Fruit fly (Drosophila melanogaster) whole organism, embryonic: ENCODE results near the gene Pfdn2.

ENCODE experiments used
- Ada2b ChIP-seq: fragments of 200-800 bp; sonication (Bioruptor generic); IDR thresholded peaks from 2 replicates; pipeline ENCODE4 v1.3.6; 2022; ENCODE audit warnings: missing biosample characterization, missing genetic modification characterization
- Asciz ChIP-seq: fragments of 200-800 bp; sonication (Bioruptor generic); optimal IDR thresholded peaks from 2 replicates; lab custom pipeline; 2017; ENCODE audit warnings: missing biosample characterization, mild to moderate bottlenecking, missing genetic modification characterization, missing genetic modification reagents
- Atf6 ChIP-seq: fragments of 200-800 bp; sonication (Bioruptor generic); IDR thresholded peaks from 2 replicates; pipeline ENCODE4 v1.3.6; 2022; ENCODE audit warnings: missing biosample characterization, missing genetic modification characterization
- BtbVII ChIP-seq: fragments of 200-800 bp; sonication (Bioruptor generic); optimal IDR thresholded peaks from 3 replicates; lab custom pipeline; 2017; ENCODE audit warnings: missing biosample characterization, mild to moderate bottlenecking, missing genetic modification characterization
- CG10267 ChIP-seq: fragments of 200-800 bp; sonication (Bioruptor generic); optimal IDR thresholded peaks from 2 replicates; lab custom pipeline; 2018; ENCODE audit warnings: missing biosample characterization, mild to moderate bottlenecking, missing genetic modification characterization, moderate library complexity
- CG10654 ChIP-seq: fragments of 200-800 bp; sonication (Bioruptor generic); optimal IDR thresholded peaks from 2 replicates; lab custom pipeline; 2016; ENCODE audit warnings: missing biosample characterization, missing genetic modification characterization
- CG11504 ChIP-seq: fragments of 200-800 bp; sonication (Bioruptor generic); optimal IDR thresholded peaks from 3 replicates; lab custom pipeline; 2019; ENCODE audit warnings: missing biosample characterization, mild to moderate bottlenecking, missing genetic modification characterization, moderate library complexity
- CG12071 ChIP-seq: fragments of 200-800 bp; sonication (Bioruptor generic); optimal IDR thresholded peaks from 3 replicates; lab custom pipeline; 2018; ENCODE audit warnings: missing biosample characterization, mild to moderate bottlenecking, missing genetic modification characterization
- CG15011 ChIP-seq: fragments of 200-800 bp; sonication (Bioruptor generic); optimal IDR thresholded peaks from 3 replicates; lab custom pipeline; 2018; ENCODE audit warnings: missing biosample characterization, mild to moderate bottlenecking, missing genetic modification characterization
- CG15514 ChIP-seq: fragments of 200-800 bp; sonication (Bioruptor generic); optimal IDR thresholded peaks from 3 replicates; lab custom pipeline; 2017; ENCODE audit warnings: missing biosample characterization, missing genetic modification characterization, mild to moderate bottlenecking, moderate library complexity, missing genetic modification reagents
- CG18619 ChIP-seq: fragments of 200-800 bp; sonication (Bioruptor generic); optimal IDR thresholded peaks from 3 replicates; lab custom pipeline; 2017; ENCODE audit warnings: missing biosample characterization, mild to moderate bottlenecking, missing genetic modification characterization
- CG2712 ChIP-seq: fragments of 200-800 bp; optimal IDR thresholded peaks from 3 replicates; lab custom pipeline; 2019; ENCODE audit warnings: missing biosample characterization, mild to moderate bottlenecking, missing genetic modification characterization, moderate library complexity
- CG3838 ChIP-seq: fragments of 200-800 bp; sonication (Bioruptor generic); optimal IDR thresholded peaks from 3 replicates; lab custom pipeline; 2016; ENCODE audit warnings: missing biosample characterization, missing genetic modification characterization
- CG42726 ChIP-seq: fragments of 200-800 bp; sonication (Bioruptor generic); IDR thresholded peaks from 2 replicates; pipeline ENCODE4 v1.3.6; 2022; ENCODE audit warnings: missing biosample characterization, missing genetic modification characterization; ENCODE audit not compliant: partially characterized antibody
- CG6254 ChIP-seq: fragments of 200-800 bp; sonication (Bioruptor generic); optimal IDR thresholded peaks from 3 replicates; lab custom pipeline; 2017; ENCODE audit warnings: mild to moderate bottlenecking, missing biosample characterization, missing genetic modification reagents, missing genetic modification characterization
- CG6791 ChIP-seq: fragments of 200-800 bp; sonication (Bioruptor generic); IDR thresholded peaks from 3 replicates; pipeline ENCODE4 v1.3.6; 2022; ENCODE audit warnings: missing biosample characterization, missing genetic modification characterization; ENCODE audit not compliant: partially characterized antibody
- CG6813 ChIP-seq: fragments of 200-800 bp; sonication (Bioruptor generic); optimal IDR thresholded peaks from 2 replicates; lab custom pipeline; 2017; ENCODE audit warnings: missing biosample characterization, missing genetic modification characterization, mild to moderate bottlenecking, moderate library complexity, missing genetic modification reagents
- CG8290 ChIP-seq, 3 experiments: fragments of 200-800 bp; sonication (Bioruptor generic); optimal IDR thresholded peaks; 2 replicates each; lab custom pipeline; 2016 to 2019; ENCODE audit warnings: missing biosample characterization in 3 of 3, missing genetic modification characterization in 3 of 3, mild to moderate bottlenecking in 2 of 3, moderate library complexity in 1 of 3
- CG9817 ChIP-seq: fragments of 200-800 bp; sonication (Bioruptor generic); optimal IDR thresholded peaks from 2 replicates; lab custom pipeline; 2018; ENCODE audit warnings: missing biosample characterization, mild to moderate bottlenecking, missing genetic modification characterization, moderate library complexity
- Dek ChIP-seq: fragments of 200-800 bp; sonication (Bioruptor generic); optimal IDR thresholded peaks from 3 replicates; lab custom pipeline; 2019; ENCODE audit warnings: missing biosample characterization, mild to moderate bottlenecking, missing genetic modification characterization, moderate library complexity
- Dfd ChIP-seq, 2 experiments: fragments of >200 bp; optimal IDR thresholded peaks; 2 replicates each; lab custom pipeline; 2017; ENCODE audit warnings: missing biosample characterization in 2 of 2, missing genetic modification characterization in 2 of 2
- Dll ChIP-seq: fragments of 200-800 bp; sonication (Bioruptor generic); IDR thresholded peaks from 4 replicates; pipeline ENCODE4 v1.3.6; 2022; ENCODE audit warnings: missing biosample characterization, missing genetic modification characterization; ENCODE audit not compliant: partially characterized antibody
- Gug ChIP-seq: fragments of 200-800 bp; sonication (Bioruptor generic); IDR thresholded peaks from 4 replicates; pipeline ENCODE4 v1.3.6; 2022; ENCODE audit warnings: missing biosample characterization, missing genetic modification characterization
- Kr ChIP-seq: fragments of 200-800 bp; sonication (Bioruptor generic); optimal IDR thresholded peaks from 2 replicates; lab custom pipeline; 2017; ENCODE audit warnings: missing biosample characterization, mild to moderate bottlenecking, missing genetic modification characterization
- Nf-YC ChIP-seq: fragments of 200-800 bp; optimal IDR thresholded peaks from 3 replicates; lab custom pipeline; 2019; ENCODE audit warnings: missing biosample characterization, mild to moderate bottlenecking, missing genetic modification characterization, moderate library complexity
- Ptx1 ChIP-seq: fragments of 200-800 bp; sonication (Bioruptor generic); IDR thresholded peaks from 2 replicates; pipeline ENCODE4 v1.3.6; 2022; ENCODE audit warnings: missing biosample characterization, missing genetic modification characterization
- Trl ChIP-seq, 3 experiments: fragments of >200 bp in 2 of 3; fragments of 200-800 bp in 1 of 3; sonication (Bioruptor generic) in 1 of 3; optimal IDR thresholded peaks; 2 replicates in 1 of 3; 3 replicates in 2 of 3; lab custom pipeline; 2016 to 2017; ENCODE audit warnings: missing biosample characterization in 1 of 3, missing genetic modification characterization in 1 of 3
- bigmax ChIP-seq: fragments of 200-800 bp; sonication (Bioruptor generic); optimal IDR thresholded peaks from 2 replicates; lab custom pipeline; 2018; ENCODE audit warnings: missing biosample characterization, mild to moderate bottlenecking, missing genetic modification characterization
- bowl ChIP-seq: fragments of 200-800 bp; sonication (Bioruptor generic); IDR thresholded peaks from 2 replicates; pipeline ENCODE4 v1.3.6; 2022; ENCODE audit warnings: missing biosample characterization, missing genetic modification characterization
- btn ChIP-seq: fragments of 200-800 bp; sonication (Bioruptor generic); optimal IDR thresholded peaks from 2 replicates; lab custom pipeline; 2016; ENCODE audit warnings: missing biosample characterization, missing genetic modification characterization
- cad ChIP-seq: fragments of >200 bp; optimal IDR thresholded peaks from 2 replicates; lab custom pipeline; 2017; ENCODE audit warnings: missing biosample characterization, missing genetic modification characterization
- cato ChIP-seq: fragments of 200-800 bp; sonication (Bioruptor generic); optimal IDR thresholded peaks from 2 replicates; lab custom pipeline; 2016; ENCODE audit warnings: missing biosample characterization, missing genetic modification characterization, borderline replicate concordance
- crc ChIP-seq: fragments of 200-800 bp; sonication (Bioruptor generic); optimal IDR thresholded peaks from 2 replicates; lab custom pipeline; 2016; ENCODE audit warnings: missing biosample characterization, missing genetic modification characterization
- crp ChIP-seq, 2 experiments: fragments of 200-800 bp; sonication (Bioruptor generic); optimal IDR thresholded peaks; 2 replicates in 1 of 2; 3 replicates in 1 of 2; lab custom pipeline; 2017; ENCODE audit warnings: missing biosample characterization in 2 of 2, missing genetic modification characterization in 2 of 2, mild to moderate bottlenecking in 1 of 2, moderate library complexity in 1 of 2
- dmrt11E ChIP-seq: fragments of 200-800 bp; sonication (Bioruptor generic); optimal IDR thresholded peaks from 3 replicates; lab custom pipeline; 2018; ENCODE audit warnings: missing biosample characterization, mild to moderate bottlenecking, missing genetic modification characterization, moderate library complexity
- exex ChIP-seq: fragments of 200-800 bp; sonication (Bioruptor generic); optimal IDR thresholded peaks from 4 replicates; lab custom pipeline; 2018; ENCODE audit warnings: missing biosample characterization, mild to moderate bottlenecking, missing genetic modification characterization, moderate library complexity
- gcm2 ChIP-seq: fragments of 200-800 bp; sonication (Bioruptor generic); optimal IDR thresholded peaks from 2 replicates; lab custom pipeline; 2016; ENCODE audit warnings: missing biosample characterization, missing genetic modification characterization
- grn ChIP-seq: fragments of 200-800 bp; sonication (Bioruptor generic); optimal IDR thresholded peaks from 3 replicates; lab custom pipeline; 2017; ENCODE audit warnings: missing biosample characterization, missing genetic modification characterization
- ham ChIP-seq: fragments of 200-800 bp; sonication (Bioruptor generic); IDR thresholded peaks from 2 replicates; pipeline ENCODE4 v1.3.6; 2022; ENCODE audit warnings: missing biosample characterization, missing genetic modification characterization
- ind ChIP-seq: fragments of 200-800 bp; sonication (Bioruptor generic); optimal IDR thresholded peaks from 3 replicates; lab custom pipeline; 2016; ENCODE audit warnings: missing biosample characterization, missing genetic modification characterization
- nerfin-2 ChIP-seq: fragments of 200-800 bp; sonication (Bioruptor generic); IDR thresholded peaks from 2 replicates; pipeline ENCODE4 v1.3.6; 2022; ENCODE audit warnings: missing biosample characterization, missing genetic modification characterization; ENCODE audit not compliant: partially characterized antibody
- pita ChIP-seq: fragments of 200-800 bp; sonication (Bioruptor generic); optimal IDR thresholded peaks from 2 replicates; lab custom pipeline; 2017; ENCODE audit warnings: missing biosample characterization, mild to moderate bottlenecking, missing genetic modification characterization
- seq ChIP-seq: fragments of 200-800 bp; sonication (Bioruptor generic); IDR thresholded peaks from 2 replicates; pipeline ENCODE4 v1.3.6; 2022; ENCODE audit warnings: missing biosample characterization, missing genetic modification characterization
- sisA ChIP-seq: fragments of 200-800 bp; sonication (Bioruptor generic); IDR thresholded peaks from 2 replicates; pipeline ENCODE4 v1.3.6; 2022; ENCODE audit warnings: missing biosample characterization, missing genetic modification characterization
- so ChIP-seq: fragments of 200-800 bp; sonication (Bioruptor generic); IDR thresholded peaks from 3 replicates; pipeline ENCODE4 v1.3.6; 2022; ENCODE audit warnings: missing biosample characterization, missing genetic modification characterization
- tup ChIP-seq: fragments of 200-800 bp; sonication (Bioruptor generic); optimal IDR thresholded peaks from 2 replicates; lab custom pipeline; 2016; ENCODE audit warnings: missing biosample characterization, mild to moderate bottlenecking, missing genetic modification characterization, moderate library complexity
- unc-4 ChIP-seq: fragments of 200-800 bp; sonication (Bioruptor generic); IDR thresholded peaks from 2 replicates; pipeline ENCODE4 v1.3.6; 2022; ENCODE audit warnings: missing biosample characterization, missing genetic modification characterization; ENCODE audit not compliant: partially characterized antibody
- wor ChIP-seq: fragments of 200-800 bp; sonication (Bioruptor generic); IDR thresholded peaks from 2 replicates; pipeline ENCODE4 v1.3.6; 2022; ENCODE audit warnings: missing biosample characterization, missing genetic modification characterization
- yki ChIP-seq: fragments of >200 bp; optimal IDR thresholded peaks from 3 replicates; lab custom pipeline; 2018
- zfh2 ChIP-seq: fragments of 200-800 bp; sonication (Bioruptor generic); optimal IDR thresholded peaks from 2 replicates; lab custom pipeline; 2016; ENCODE audit warnings: missing biosample characterization, missing genetic modification characterization

The Pfdn2 gene

DNA sequence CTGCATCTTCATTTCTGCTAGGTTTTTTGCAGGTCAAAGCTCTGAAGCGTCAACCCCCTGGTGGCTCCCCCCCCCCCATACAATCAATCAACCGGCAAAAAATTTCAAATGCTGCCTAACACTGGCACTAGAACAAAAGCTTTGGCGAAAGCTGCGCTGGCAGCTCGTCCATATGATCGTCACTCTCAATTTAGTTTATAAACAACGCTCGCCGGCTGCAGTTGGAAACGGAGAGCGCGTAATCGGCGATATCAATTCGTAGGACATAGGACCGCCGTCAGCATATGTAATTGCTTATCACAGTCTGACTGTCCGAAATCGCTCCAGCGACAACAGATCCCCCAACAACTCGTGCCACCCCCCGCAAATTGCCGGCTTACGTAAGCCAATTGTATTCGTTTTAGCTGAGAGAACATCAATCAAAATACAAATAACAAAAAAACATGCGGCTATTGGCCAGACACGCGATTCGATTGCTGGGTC is 3.8 kb downstream of the Pfdn2 start, which contains the start of gene Mocs1 (continued):
- no peak for TF ChIP-seq CG9817
- 0 out of 2 replicates have a peak, but pooled peaks have one; percentile 43 for TF ChIP-seq Atf6
- no peak for TF ChIP-seq Gug (GFP tag; lab: Robert Waterston, UW)
- no peak for TF ChIP-seq bigmax
- peak; percentile 24 for TF ChIP-seq CG10267 (tag; lab: Kevin White, UChicago)
- no peak for TF ChIP-seq CG11504 (tag; lab: Kevin White, UChicago)
- TF ChIP-seq CG6254 = no peak
- TF ChIP-seq unc-4 (GFP tag; lab: Robert Waterston, UW) = no peak
- TF ChIP-seq Kr (GFP tag; lab: Kevin White, UChicago) = no peak
- TF ChIP-seq yki (lab: Kevin White, UChicago) = no peak
- no peak for TF ChIP-seq ham (GFP tag; lab: Robert Waterston, UW)
- no peak for TF ChIP-seq nerfin-2
- TF ChIP-seq cad (GFP tag; lab: Kevin White, UChicago) = no peak
- no peak for TF ChIP-seq Dll (GFP tag; lab: Robert Waterston, UW)
- no peak for TF ChIP-seq seq (GFP tag; lab: Robert Waterston, UW)
- no peak for TF ChIP-seq Ptx1 (GFP tag; lab: Robert Waterston, UW)
- TF ChIP-seq CG2712 (tag; lab: Kevin White, UChicago) = no peak
- TF ChIP-seq gcm2 = no peak
- peak in 1 of 2 experiments; percentile 6 for TF ChIP-seq Trl (optimal IDR thresholded peaks at IDR 0.05; lab: Kevin White, UChicago)
- no peak for TF ChIP-seq Trl (GFP tag; optimal IDR thresholded peaks at IDR 0.05; lab: Kevin White, UChicago)
- TF ChIP-seq ind (GFP tag; lab: Kevin White, UChicago) = no peak
- TF ChIP-seq CG8290 (GFP tag; optimal IDR thresholded peaks at IDR 0.05; lab: Kevin White, UChicago) = no peak
- peak in 1 of 2 experiments; percentile 45 for TF ChIP-seq CG8290 (tag; optimal IDR thresholded peaks at IDR 0.05; lab: Kevin White, UChicago)
- TF ChIP-seq btn = no peak
- TF ChIP-seq CG42726 = peak; percentile 26; the same call in 1 of the 2 replicates
- TF ChIP-seq CG15514 = peak; percentile 53
- TF ChIP-seq CG10654 = no peak
- no peak for TF ChIP-seq CG6813 (GFP tag; lab: Kevin White, UChicago)
- no peak for TF ChIP-seq cato (GFP tag; lab: Kevin White, UChicago)
- TF ChIP-seq BtbVII (GFP tag; lab: Kevin White, UChicago) = no peak
- no peak for TF ChIP-seq Dek (tag; lab: Kevin White, UChicago)
- TF ChIP-seq grn = no peak
- TF ChIP-seq so = no peak
- TF ChIP-seq sisA = no peak
- no peak for TF ChIP-seq Dfd (GFP tag; optimal IDR thresholded peaks at IDR 0.05; lab: Kevin White, UChicago)
- no peak for TF ChIP-seq zfh2 (GFP tag; lab: Kevin White, UChicago)
- no peak for TF ChIP-seq bowl (GFP tag; lab: Robert Waterston, UW)
- no peak for TF ChIP-seq wor (GFP tag; lab: Robert Waterston, UW)
- peak; percentile 38 for TF ChIP-seq Nf-YC
- no peak for TF ChIP-seq CG18619 (GFP tag; lab: Kevin White, UChicago)
- TF ChIP-seq Ada2b (GFP tag; lab: Robert Waterston, UW) = no peak
- peak in 1 of 2 experiments; percentile 77 for TF ChIP-seq crp (GFP tag; optimal IDR thresholded peaks at IDR 0.05; lab: Kevin White, UChicago)
- no peak for TF ChIP-seq pita (GFP tag; lab: Kevin White, UChicago)
- TF ChIP-seq CG3838 (GFP tag; lab: Kevin White, UChicago) = no peak
- TF ChIP-seq CG6791 (GFP tag; lab: Robert Waterston, UW) = no peak
- TF ChIP-seq CG15011 (GFP tag; lab: Kevin White, UChicago) = no peak
- TF ChIP-seq tup = no peak
- TF ChIP-seq CG12071 (GFP tag; lab: Kevin White, UChicago) = no peak
- TF ChIP-seq Asciz (GFP tag; lab: Kevin White, UChicago) = no peak
- no peak for TF ChIP-seq exex (tag; lab: Kevin White, UChicago)
- no peak for TF ChIP-seq dmrt11E (tag; lab: Kevin White, UChicago)
- TF ChIP-seq crc (GFP tag; lab: Kevin White, UChicago) = no peak
